Fruit fly (Drosophila melanogaster) whole organism, embryonic: ENCODE results near the gene Reg-2.
A peak's percentile ranks its signal among the peaks of the same experiment; 100 is the strongest.

Experiments
- Abd-B ChIP-seq: fragments of 200-800 bp; sonication (Bioruptor generic); optimal IDR thresholded peaks from 2 replicates; lab custom pipeline; 2018; ENCODE audit warnings: missing biosample characterization, mild to moderate bottlenecking, missing genetic modification characterization, moderate library complexity
- Atf6 ChIP-seq: fragments of 200-800 bp; sonication (Bioruptor generic); IDR thresholded peaks from 2 replicates; pipeline ENCODE4 v1.3.6; 2022; ENCODE audit warnings: missing biosample characterization, missing genetic modification characterization
- Bteb2 ChIP-seq: fragments of 200-800 bp; sonication (Bioruptor generic); optimal IDR thresholded peaks from 2 replicates; lab custom pipeline; 2016; ENCODE audit warnings: missing biosample characterization, missing genetic modification characterization
- CG10274 ChIP-seq: fragments of 200-800 bp; sonication (Bioruptor generic); optimal IDR thresholded peaks from 3 replicates; lab custom pipeline; 2017; ENCODE audit warnings: missing biosample characterization, mild to moderate bottlenecking, missing genetic modification characterization
- CG10959 ChIP-seq: fragments of 200-800 bp; sonication (Bioruptor generic); IDR thresholded peaks from 2 replicates; pipeline ENCODE4 v1.3.6; 2022; ENCODE audit warnings: missing biosample characterization, missing genetic modification characterization
- CG11093 ChIP-seq: fragments of 200-800 bp; sonication (Bioruptor generic); IDR thresholded peaks from 3 replicates; pipeline ENCODE4 v1.3.6; 2022; ENCODE audit warnings: missing biosample characterization, missing genetic modification characterization
- CG11398 ChIP-seq: fragments of 200-800 bp; sonication (Bioruptor generic); optimal IDR thresholded peaks from 2 replicates; lab custom pipeline; 2016; ENCODE audit warnings: missing biosample characterization, missing genetic modification characterization
- CG15479 ChIP-seq: fragments of 200-800 bp; sonication (Bioruptor generic); optimal IDR thresholded peaks from 3 replicates; lab custom pipeline; 2019; ENCODE audit warnings: missing biosample characterization, mild to moderate bottlenecking, missing genetic modification characterization, moderate library complexity
- CG17186 ChIP-seq: fragments of 200-800 bp; sonication (Bioruptor generic); optimal IDR thresholded peaks from 3 replicates; lab custom pipeline; 2017; ENCODE audit warnings: missing biosample characterization, missing genetic modification reagents, missing genetic modification characterization
- CG17829 ChIP-seq: fragments of 200-800 bp; optimal IDR thresholded peaks from 2 replicates; lab custom pipeline; 2019; ENCODE audit warnings: missing biosample characterization, mild to moderate bottlenecking, missing genetic modification characterization, moderate library complexity
- CG30020 ChIP-seq: fragments of 200-800 bp; optimal IDR thresholded peaks from 2 replicates; lab custom pipeline; 2019; ENCODE audit warnings: missing biosample characterization, mild to moderate bottlenecking, missing genetic modification characterization, moderate library complexity
- CG3281 ChIP-seq: fragments of 200-800 bp; sonication (Bioruptor generic); optimal IDR thresholded peaks from 3 replicates; lab custom pipeline; 2017; ENCODE audit warnings: missing biosample characterization, mild to moderate bottlenecking, missing genetic modification characterization
- CG33213 ChIP-seq: fragments of 200-800 bp; sonication (Bioruptor generic); optimal IDR thresholded peaks from 3 replicates; lab custom pipeline; 2016; ENCODE audit warnings: missing biosample characterization, missing genetic modification characterization
- CG34224 ChIP-seq: fragments of 200-800 bp; sonication (Bioruptor generic); IDR thresholded peaks from 3 replicates; pipeline ENCODE4 v1.3.6; 2022; ENCODE audit warnings: missing biosample characterization, missing genetic modification characterization; ENCODE audit not compliant: partially characterized antibody
- CG4328 ChIP-seq: fragments of 200-800 bp; sonication (Bioruptor generic); optimal IDR thresholded peaks from 3 replicates; lab custom pipeline; 2017; ENCODE audit warnings: missing biosample characterization, missing genetic modification reagents, missing genetic modification characterization
- CG4360 ChIP-seq: fragments of 200-800 bp; sonication (Bioruptor generic); IDR thresholded peaks from 2 replicates; pipeline ENCODE4 v1.3.6; 2022; ENCODE audit warnings: missing biosample characterization, missing genetic modification characterization
- CG4707 ChIP-seq: fragments of 200-800 bp; sonication (Bioruptor generic); optimal IDR thresholded peaks from 2 replicates; lab custom pipeline; 2018; ENCODE audit warnings: missing biosample characterization, mild to moderate bottlenecking, missing genetic modification characterization, moderate library complexity
- CG5180 ChIP-seq: fragments of 200-800 bp; sonication (Bioruptor generic); optimal IDR thresholded peaks from 3 replicates; lab custom pipeline; 2017; ENCODE audit warnings: missing biosample characterization, missing genetic modification characterization, mild to moderate bottlenecking, moderate library complexity, missing genetic modification reagents
- CG7839 ChIP-seq: fragments of 200-800 bp; sonication (Bioruptor generic); optimal IDR thresholded peaks from 3 replicates; lab custom pipeline; 2018; ENCODE audit warnings: missing biosample characterization, mild to moderate bottlenecking, missing genetic modification characterization, moderate library complexity
- CG8089 ChIP-seq: fragments of 200-800 bp; sonication (Bioruptor generic); optimal IDR thresholded peaks from 3 replicates; lab custom pipeline; 2016; ENCODE audit warnings: missing biosample characterization, missing genetic modification characterization
- CoRest ChIP-seq: fragments of 200-800 bp; sonication (Bioruptor generic); optimal IDR thresholded peaks from 3 replicates; lab custom pipeline; 2018; ENCODE audit warnings: missing biosample characterization, mild to moderate bottlenecking, missing genetic modification characterization, moderate library complexity
- Fer1 ChIP-seq: fragments of 200-800 bp; sonication (Bioruptor generic); optimal IDR thresholded peaks from 2 replicates; lab custom pipeline; 2017; ENCODE audit warnings: missing biosample characterization, mild to moderate bottlenecking, missing genetic modification characterization
- Gug ChIP-seq: fragments of 200-800 bp; sonication (Bioruptor generic); IDR thresholded peaks from 4 replicates; pipeline ENCODE4 v1.3.6; 2022; ENCODE audit warnings: missing biosample characterization, missing genetic modification characterization
- H2.0 ChIP-seq: fragments of 200-800 bp; sonication (Bioruptor generic); IDR thresholded peaks from 2 replicates; pipeline ENCODE4 v1.3.6; 2022; ENCODE audit warnings: missing biosample characterization, missing genetic modification characterization
- Med ChIP-seq: fragments of 200-800 bp; sonication (Bioruptor generic); peaks from one replicate; lab custom pipeline; 2016; ENCODE audit warnings: missing biosample characterization, missing genetic modification characterization, mild to moderate bottlenecking, inconsistent platforms, moderate library complexity
- Meics ChIP-seq: fragments of 200-800 bp; sonication (Bioruptor generic); optimal IDR thresholded peaks from 2 replicates; lab custom pipeline; 2017; ENCODE audit warnings: missing biosample characterization, mild to moderate bottlenecking, missing genetic modification characterization
- Myb ChIP-seq: fragments of 200-800 bp; sonication (Bioruptor generic); optimal IDR thresholded peaks from 2 replicates; lab custom pipeline; 2016; ENCODE audit warnings: missing biosample characterization, missing genetic modification characterization
- Nf-YA ChIP-seq: fragments of 200-800 bp; sonication (Bioruptor generic); IDR thresholded peaks from 2 replicates; pipeline ENCODE4 v1.3.6; 2022; ENCODE audit warnings: missing biosample characterization, missing genetic modification characterization
- Ravus ChIP-seq: fragments of 200-800 bp; sonication (Bioruptor generic); IDR thresholded peaks from 2 replicates; pipeline ENCODE4 v1.3.6; 2022; ENCODE audit warnings: missing biosample characterization, missing genetic modification characterization
- ab ChIP-seq: fragments of 200-800 bp; sonication (Bioruptor generic); optimal IDR thresholded peaks from 2 replicates; lab custom pipeline; 2016; ENCODE audit warnings: missing biosample characterization, missing genetic modification characterization
- ara ChIP-seq: fragments of 200-800 bp; sonication (Bioruptor generic); IDR thresholded peaks from 2 replicates; pipeline ENCODE4 v1.3.6; 2022; ENCODE audit warnings: missing biosample characterization, missing genetic modification characterization
- bowl ChIP-seq: fragments of 200-800 bp; sonication (Bioruptor generic); IDR thresholded peaks from 2 replicates; pipeline ENCODE4 v1.3.6; 2022; ENCODE audit warnings: missing biosample characterization, missing genetic modification characterization
- bsh ChIP-seq, 2 experiments: fragments of 200-800 bp; sonication (Bioruptor generic); optimal IDR thresholded peaks; 2 replicates each; lab custom pipeline; 2017 to 2018; ENCODE audit warnings: mild to moderate bottlenecking in 2 of 2, missing biosample characterization in 2 of 2, missing genetic modification characterization in 2 of 2, moderate library complexity in 1 of 2
- chm ChIP-seq: fragments of 200-800 bp; sonication (Bioruptor generic); IDR thresholded peaks from 2 replicates; pipeline ENCODE4 v1.3.6; 2022; ENCODE audit warnings: missing biosample characterization, missing genetic modification characterization
- da ChIP-seq: fragments of 200-800 bp; sonication (Bioruptor generic); optimal IDR thresholded peaks from 2 replicates; lab custom pipeline; 2016; ENCODE audit warnings: missing biosample characterization, missing genetic modification characterization
- gsb ChIP-seq: fragments of 200-800 bp; sonication (Bioruptor generic); IDR thresholded peaks from 2 replicates; pipeline ENCODE4 v1.3.6; 2022; ENCODE audit warnings: missing biosample characterization, missing genetic modification characterization
- jumu ChIP-seq: fragments of 200-800 bp; sonication (Bioruptor generic); optimal IDR thresholded peaks from 3 replicates; lab custom pipeline; 2016; ENCODE audit warnings: missing biosample characterization, missing genetic modification characterization
- klu ChIP-seq: fragments of 200-800 bp; sonication (Bioruptor generic); IDR thresholded peaks from 2 replicates; pipeline ENCODE4 v1.3.6; 2022; ENCODE audit warnings: missing biosample characterization, missing genetic modification characterization
- lov ChIP-seq, 2 experiments: fragments of 200-800 bp in 1 of 2; fragments of >200 bp in 1 of 2; sonication (Bioruptor generic) in 1 of 2; IDR thresholded peaks in 1 of 2; optimal IDR thresholded peaks in 1 of 2; 2 replicates in 1 of 2; 3 replicates in 1 of 2; pipeline versions ENCODE4 v1.3.6 to Lab custom; 2017 to 2022; ENCODE audit warnings: missing biosample characterization in 1 of 2, missing genetic modification characterization in 1 of 2
- nau ChIP-seq: fragments of 200-800 bp; sonication (Bioruptor generic); optimal IDR thresholded peaks from 3 replicates; lab custom pipeline; 2017; ENCODE audit warnings: missing biosample characterization, mild to moderate bottlenecking, missing genetic modification characterization, missing genetic modification reagents
- oc ChIP-seq: fragments of 200-800 bp; sonication (Bioruptor generic); optimal IDR thresholded peaks from 2 replicates; lab custom pipeline; 2018; ENCODE audit warnings: missing biosample characterization, mild to moderate bottlenecking, missing genetic modification characterization, moderate library complexity
- pita ChIP-seq: fragments of 200-800 bp; sonication (Bioruptor generic); optimal IDR thresholded peaks from 2 replicates; lab custom pipeline; 2017; ENCODE audit warnings: missing biosample characterization, mild to moderate bottlenecking, missing genetic modification characterization
- psq ChIP-seq: fragments of 200-800 bp; sonication (Bioruptor generic); optimal IDR thresholded peaks from 2 replicates; lab custom pipeline; 2017; ENCODE audit warnings: missing biosample characterization, missing genetic modification characterization
- sima ChIP-seq: fragments of 200-800 bp; sonication (Bioruptor generic); optimal IDR thresholded peaks from 2 replicates; lab custom pipeline; 2016; ENCODE audit warnings: missing biosample characterization, missing genetic modification characterization
- slou ChIP-seq: fragments of 200-800 bp; sonication (Bioruptor generic); optimal IDR thresholded peaks from 3 replicates; lab custom pipeline; 2016; ENCODE audit warnings: missing biosample characterization, missing genetic modification characterization
- sob ChIP-seq: fragments of 200-800 bp; sonication (Bioruptor generic); IDR thresholded peaks from 2 replicates; pipeline ENCODE4 v1.3.6; 2022; ENCODE audit warnings: missing biosample characterization, missing genetic modification characterization
- tin ChIP-seq: fragments of 200-800 bp; sonication (Bioruptor generic); optimal IDR thresholded peaks from 3 replicates; lab custom pipeline; 2016; ENCODE audit warnings: missing biosample characterization, missing genetic modification characterization
- unpg ChIP-seq: fragments of 200-800 bp; sonication (Bioruptor generic); optimal IDR thresholded peaks from 3 replicates; lab custom pipeline; 2018; ENCODE audit warnings: missing biosample characterization, mild to moderate bottlenecking, missing genetic modification characterization, moderate library complexity
- zf30C ChIP-seq: fragments of 200-800 bp; sonication (Bioruptor generic); optimal IDR thresholded peaks from 3 replicates; lab custom pipeline; 2018; ENCODE audit warnings: missing biosample characterization, mild to moderate bottlenecking, missing genetic modification characterization

Gene Reg-2

DNA sequence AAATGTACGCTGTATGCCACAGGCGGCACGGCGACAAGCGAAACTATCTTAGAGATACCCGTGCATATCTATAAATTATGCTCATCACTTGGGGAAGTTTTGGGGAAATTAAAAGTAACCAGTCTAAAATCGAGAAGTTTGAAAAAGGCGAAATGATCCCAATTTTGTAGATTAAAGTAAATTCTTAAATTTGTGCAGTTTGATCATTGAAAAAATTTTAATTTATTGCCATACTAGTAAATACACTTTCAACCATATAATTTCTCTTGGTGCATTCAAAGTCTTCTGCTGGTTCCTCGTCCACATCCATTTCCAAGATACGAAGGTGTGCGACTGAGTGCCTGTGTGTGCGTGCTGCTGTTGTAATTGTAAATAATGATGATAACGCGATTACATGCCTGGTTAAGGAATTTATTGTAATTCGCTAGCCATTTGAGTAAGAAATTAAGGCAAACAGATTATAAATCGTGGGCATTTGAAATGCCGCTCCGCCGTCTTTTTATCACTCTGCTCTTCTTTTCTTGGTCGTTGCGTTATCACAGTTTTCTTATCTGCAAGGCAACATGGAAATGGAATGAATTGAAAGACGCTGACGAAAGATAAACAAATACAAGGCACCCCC is 9.2 kb upstream of the Reg-2 start (continued):
- peak; percentile 40 to 93 for TF ChIP-seq bsh (GFP tag; optimal IDR thresholded peaks at IDR 0.05; lab: Kevin White, UChicago)
- peak; percentile 52; the same call in 2 of the 4 replicates for TF ChIP-seq Gug (GFP tag; lab: Robert Waterston, UW)
- TF ChIP-seq CG17186: peak; percentile 53
- no peak for TF ChIP-seq klu (GFP tag; lab: Robert Waterston, UW)
- peak; percentile 32 for TF ChIP-seq ab (GFP tag; lab: Kevin White, UChicago)
- peak; percentile 84 for TF ChIP-seq CG11093 (GFP tag; lab: Robert Waterston, UW)
- peak; percentile 30 for TF ChIP-seq CG4328 (GFP tag; lab: Kevin White, UChicago)
- peak; percentile 55 for TF ChIP-seq Myb (GFP tag; lab: Kevin White, UChicago)
- no peak for TF ChIP-seq pita (GFP tag; lab: Kevin White, UChicago)
- peak; percentile 77 for TF ChIP-seq CG11398
- peak; percentile 57; the same call in 1 of the 2 replicates for TF ChIP-seq gsb
- peak; percentile 46 for TF ChIP-seq CG10274 (GFP tag; lab: Kevin White, UChicago)
- TF ChIP-seq CG33213 (GFP tag; lab: Kevin White, UChicago): peak; percentile 69
- peak; percentile 70 for TF ChIP-seq zf30C (GFP tag; lab: Kevin White, UChicago)
- peak; percentile 87 for TF ChIP-seq Nf-YA (GFP tag; lab: Robert Waterston, UW)
- TF ChIP-seq sob: peak; percentile 74
- TF ChIP-seq CG4360 (GFP tag; lab: Robert Waterston, UW): peak; percentile 51; the same call in 1 of the 2 replicates
- TF ChIP-seq jumu (GFP tag; lab: Kevin White, UChicago): peak; percentile 85
- peak; percentile 85 for TF ChIP-seq H2.0 (GFP tag; lab: Robert Waterston, UW)
- no peak for TF ChIP-seq CG34224 (GFP tag; lab: Robert Waterston, UW)
- TF ChIP-seq lov (optimal IDR thresholded peaks at IDR 0.05; lab: Kevin White, UChicago): no peak
- TF ChIP-seq lov (GFP tag; IDR thresholded peaks at IDR 0.05; lab: Robert Waterston, UW): peak; percentile 74; the same call in 2 of the 3 replicates
- TF ChIP-seq CG30020 (tag; lab: Kevin White, UChicago): peak; percentile 13
- peak; percentile 78 for TF ChIP-seq CG8089 (GFP tag; lab: Kevin White, UChicago)
- TF ChIP-seq psq (GFP tag; lab: Kevin White, UChicago): peak; percentile 23
- TF ChIP-seq CG7839: peak; percentile 89
- peak; percentile 86 for TF ChIP-seq Bteb2 (GFP tag; lab: Kevin White, UChicago)
- peak; percentile 77 for TF ChIP-seq CG10959
- peak; percentile 94 for TF ChIP-seq Med (GFP tag; lab: Kevin White, UChicago)
- peak; percentile 80 for TF ChIP-seq ara
- TF ChIP-seq CG3281 (GFP tag; lab: Kevin White, UChicago): peak; percentile 77
- peak; percentile 4 for TF ChIP-seq slou (GFP tag; lab: Kevin White, UChicago)
- peak; percentile 83 for TF ChIP-seq tin
- TF ChIP-seq CG5180 (GFP tag; lab: Kevin White, UChicago): peak; percentile 62
- TF ChIP-seq CG15479 (GFP tag; lab: Kevin White, UChicago): no peak
- peak; percentile 83 for TF ChIP-seq oc (tag; lab: Kevin White, UChicago)
- no peak for TF ChIP-seq Ravus (GFP tag; lab: Robert Waterston, UW)
- TF ChIP-seq CG4707: peak; percentile 45
- peak; percentile 89 for TF ChIP-seq Fer1
- TF ChIP-seq bowl: peak; percentile 77
- TF ChIP-seq CG17829 (tag; lab: Kevin White, UChicago): peak; percentile 91
- TF ChIP-seq Atf6 (GFP tag; lab: Robert Waterston, UW): peak; percentile 86
- TF ChIP-seq Abd-B (GFP tag; lab: Kevin White, UChicago): peak; percentile 81
- peak; percentile 93 for TF ChIP-seq unpg (GFP tag; lab: Kevin White, UChicago)
- peak; percentile 80 for TF ChIP-seq Meics (GFP tag; lab: Kevin White, UChicago)
- TF ChIP-seq CoRest: peak; percentile 89
- TF ChIP-seq nau (GFP tag; lab: Kevin White, UChicago): peak; percentile 84
- peak; percentile 68 for TF ChIP-seq sima (GFP tag; lab: Kevin White, UChicago)
- TF ChIP-seq da (GFP tag; lab: Kevin White, UChicago): peak; percentile 65
- peak; percentile 90 for TF ChIP-seq chm
